Fruit fly (Drosophila melanogaster) whole organism, pupa: Measurements from ENCODE around the gene CG15473.
A peak's percentile ranks its signal among the peaks of the same experiment; 100 is the strongest.

Experiments
- CG10348 ChIP-seq: fragments of 200-800 bp; sonication (Bioruptor generic); IDR thresholded peaks from 2 replicates; pipeline ENCODE4 v1.3.6; 2022; ENCODE audit warnings: missing biosample characterization, missing genetic modification characterization
- CG12605 ChIP-seq: fragments of 200-800 bp; sonication (Bioruptor generic); IDR thresholded peaks from 2 replicates; pipeline ENCODE4 v1.3.6; 2022; ENCODE audit warnings: missing biosample characterization, missing genetic modification characterization
- CG13204 ChIP-seq: fragments of 200-800 bp; sonication (Bioruptor generic); optimal IDR thresholded peaks from 2 replicates; lab custom pipeline; 2018; ENCODE audit warnings: missing biosample characterization, mild to moderate bottlenecking, missing genetic modification characterization, moderate library complexity
- CG14655 ChIP-seq: fragments of 200-800 bp; sonication (Bioruptor generic); optimal IDR thresholded peaks from 3 replicates; lab custom pipeline; 2017; ENCODE audit warnings: mild to moderate bottlenecking, missing biosample characterization, missing genetic modification reagents, missing genetic modification characterization
- CG15710 ChIP-seq: fragments of 200-800 bp; sonication (Bioruptor generic); optimal IDR thresholded peaks from 2 replicates; lab custom pipeline; 2018; ENCODE audit warnings: missing biosample characterization, mild to moderate bottlenecking, missing genetic modification characterization, moderate library complexity
- CG17806 ChIP-seq: fragments of 200-800 bp; sonication (Bioruptor generic); optimal IDR thresholded peaks from 2 replicates; lab custom pipeline; 2018; ENCODE audit warnings: missing biosample characterization, mild to moderate bottlenecking, missing genetic modification characterization, moderate library complexity
- CG32121 ChIP-seq: fragments of 200-800 bp; sonication (Bioruptor generic); IDR thresholded peaks from 2 replicates; pipeline ENCODE4 v1.3.6; 2022; ENCODE audit warnings: missing biosample characterization, missing genetic modification characterization
- CG34367 ChIP-seq: fragments of 200-800 bp; sonication (Bioruptor generic); optimal IDR thresholded peaks from 2 replicates; lab custom pipeline; 2018; ENCODE audit warnings: missing biosample characterization, mild to moderate bottlenecking, missing genetic modification characterization
- CG4496 ChIP-seq: fragments of 200-800 bp; sonication (Bioruptor generic); IDR thresholded peaks from 3 replicates; pipeline ENCODE4 v1.3.6; 2022; ENCODE audit warnings: missing biosample characterization, missing genetic modification characterization
- CG8159 ChIP-seq: fragments of 200-800 bp; sonication (Bioruptor generic); optimal IDR thresholded peaks from 3 replicates; lab custom pipeline; 2018; ENCODE audit warnings: missing biosample characterization, mild to moderate bottlenecking, missing genetic modification characterization, moderate library complexity
- CG8301 ChIP-seq: fragments of 200-800 bp; sonication (Bioruptor generic); optimal IDR thresholded peaks from 2 replicates; lab custom pipeline; 2018; ENCODE audit warnings: missing biosample characterization, mild to moderate bottlenecking, missing genetic modification characterization
- CG9948 ChIP-seq: fragments of 200-800 bp; sonication (Bioruptor generic); optimal IDR thresholded peaks from 2 replicates; lab custom pipeline; 2018; ENCODE audit warnings: missing biosample characterization, mild to moderate bottlenecking, missing genetic modification characterization, moderate library complexity
- D1 ChIP-seq: fragments of 200-800 bp; sonication (Bioruptor generic); optimal IDR thresholded peaks from 2 replicates; lab custom pipeline; 2018; ENCODE audit warnings: missing biosample characterization, mild to moderate bottlenecking, missing genetic modification characterization, moderate library complexity
- EcR ChIP-seq: fragments of 200-800 bp; sonication (Bioruptor generic); optimal IDR thresholded peaks from 3 replicates; lab custom pipeline; 2019; ENCODE audit warnings: missing biosample characterization, missing genetic modification characterization, mild to moderate bottlenecking, moderate library complexity, missing genetic modification reagents
- Ets98B ChIP-seq: fragments of 200-800 bp; sonication (Bioruptor generic); IDR thresholded peaks from 2 replicates; pipeline ENCODE4 v1.3.6; 2022; ENCODE audit warnings: missing biosample characterization, missing genetic modification characterization
- Pif1A ChIP-seq: fragments of 200-800 bp; sonication (Bioruptor generic); optimal IDR thresholded peaks from 3 replicates; lab custom pipeline; 2016; ENCODE audit warnings: missing biosample characterization, missing genetic modification characterization
- Pif1B ChIP-seq: fragments of 200-800 bp; sonication (Bioruptor generic); optimal IDR thresholded peaks from 3 replicates; lab custom pipeline; 2016; ENCODE audit warnings: missing biosample characterization, missing genetic modification characterization
- Snoo ChIP-seq: fragments of 200-800 bp; sonication (Bioruptor generic); optimal IDR thresholded peaks from 3 replicates; lab custom pipeline; 2017; ENCODE audit warnings: missing biosample characterization, mild to moderate bottlenecking, missing genetic modification characterization, inconsistent platforms
- fd96Ca ChIP-seq: fragments of 200-800 bp; sonication (Bioruptor generic); IDR thresholded peaks from 3 replicates; pipeline ENCODE4 v1.3.6; 2022; ENCODE audit warnings: missing biosample characterization, missing genetic modification characterization
- gl ChIP-seq: fragments of 200-800 bp; sonication (Bioruptor generic); optimal IDR thresholded peaks from 2 replicates; lab custom pipeline; 2018; ENCODE audit warnings: missing biosample characterization, mild to moderate bottlenecking, missing genetic modification characterization
- rn ChIP-seq: fragments of 200-800 bp; sonication (Bioruptor generic); IDR thresholded peaks from 2 replicates; pipeline ENCODE4 v1.3.6; 2022; ENCODE audit warnings: missing biosample characterization, missing genetic modification characterization

CG15473 gene

dm6 chrX:4615684-4616292 is 38.5 kb downstream of the CG15473 start:
- TF ChIP-seq Pif1A (GFP tag; lab: Kevin White, UChicago), result peak; percentile 1
- no peak for TF ChIP-seq CG10348 (GFP tag; lab: Robert Waterston, UW)
- TF ChIP-seq CG4496 (GFP tag; lab: Robert Waterston, UW), result peak; percentile 65; the same call in 2 of the 3 replicates
- TF ChIP-seq Snoo, result peak; percentile 44
- TF ChIP-seq CG15710 (tag; lab: Kevin White, UChicago), result no peak
- no peak for TF ChIP-seq CG13204 (GFP tag; lab: Kevin White, UChicago)
- TF ChIP-seq EcR (GFP tag; lab: Kevin White, UChicago), result peak; percentile 42
- TF ChIP-seq CG17806, result peak; percentile 0
- no peak for TF ChIP-seq CG32121 (GFP tag; lab: Robert Waterston, UW)

- peak; percentile 68; the same call in 2 of the 3 replicates for TF ChIP-seq CG4496 (GFP tag; lab: Robert Waterston, UW)
- no peak for TF ChIP-seq rn
- TF ChIP-seq fd96Ca (GFP tag; lab: Robert Waterston, UW), result 0 out of 3 replicates have a peak, but pooled peaks have one; percentile 30
- no peak for TF ChIP-seq Pif1A (GFP tag; lab: Kevin White, UChicago)
- no peak for TF ChIP-seq Pif1B (GFP tag; lab: Kevin White, UChicago)
- TF ChIP-seq CG8301 (tag; lab: Kevin White, UChicago), result no peak
- TF ChIP-seq Ets98B, result 0 out of 2 replicates have a peak, but pooled peaks have one; percentile 14
- no peak for TF ChIP-seq CG8159
- no peak for TF ChIP-seq D1
- TF ChIP-seq, all 21 proteins: peak for 3
Measured at dm6 chrX:4614945-4615344, 39.4 kb downstream of the CG15473 start.

dm6 chrX:4614325-4614724 is 40.0 kb downstream of the CG15473 start:
- peak; percentile 57; the same call in 1 of the 2 replicates for TF ChIP-seq CG32121 (GFP tag; lab: Robert Waterston, UW)
- peak; percentile 40; the same call in 2 of the 3 replicates for TF ChIP-seq fd96Ca (GFP tag; lab: Robert Waterston, UW)
- peak; percentile 41; the same call in 1 of the 3 replicates for TF ChIP-seq CG4496 (GFP tag; lab: Robert Waterston, UW)
- TF ChIP-seq rn, result no peak
- no peak for TF ChIP-seq CG9948 (tag; lab: Kevin White, UChicago)

dm6 chrX:4613613-4614012 is 40.7 kb downstream of the CG15473 start:
- TF ChIP-seq CG14655 (GFP tag; lab: Kevin White, UChicago), result no peak
- TF ChIP-seq CG15710 (tag; lab: Kevin White, UChicago), result no peak
- no peak for TF ChIP-seq CG10348 (GFP tag; lab: Robert Waterston, UW)
- TF ChIP-seq Snoo, result no peak

- TF ChIP-seq CG34367 (tag; lab: Kevin White, UChicago) (no peak), CG9948 (tag; lab: Kevin White, UChicago) (no peak), CG10348 (GFP tag; lab: Robert Waterston, UW) (no peak), CG12605 (no peak), Snoo (no peak), D1 (no peak), Pif1A (GFP tag; lab: Kevin White, UChicago) (no peak), fd96Ca (GFP tag; lab: Robert Waterston, UW) (no peak), Pif1B (GFP tag; lab: Kevin White, UChicago) (no peak)
Measured at dm6 chrX:4612454-4612853, 41.8 kb downstream of the CG15473 start.

- no peak for TF ChIP-seq CG12605
- TF ChIP-seq D1, result no peak
- TF ChIP-seq CG32121 (GFP tag; lab: Robert Waterston, UW), result no peak
- no peak for TF ChIP-seq rn
- no peak for TF ChIP-seq CG10348 (GFP tag; lab: Robert Waterston, UW)
- no peak for TF ChIP-seq CG34367 (tag; lab: Kevin White, UChicago)
- no peak for TF ChIP-seq CG8159
Measured at dm6 chrX:4610481-4610880, 43.8 kb downstream of the CG15473 start.

dm6 chrX:4609737-4610136 is 44.6 kb downstream of the CG15473 start:
- TF ChIP-seq CG10348 (GFP tag; lab: Robert Waterston, UW), result no peak
- TF ChIP-seq Pif1A (GFP tag; lab: Kevin White, UChicago), result no peak
- TF ChIP-seq rn, result no peak
- TF ChIP-seq CG4496 (GFP tag; lab: Robert Waterston, UW), result no peak
- TF ChIP-seq Snoo, result no peak
- no peak for TF ChIP-seq CG12605
- no peak for TF ChIP-seq EcR (GFP tag; lab: Kevin White, UChicago)
- no peak for TF ChIP-seq gl (tag; lab: Kevin White, UChicago)
- TF ChIP-seq CG13204 (GFP tag; lab: Kevin White, UChicago), result no peak
- TF ChIP-seq CG32121 (GFP tag; lab: Robert Waterston, UW), result no peak
- TF ChIP-seq CG15710 (tag; lab: Kevin White, UChicago), result no peak
- no peak for TF ChIP-seq CG34367 (tag; lab: Kevin White, UChicago)
- no peak for TF ChIP-seq D1
- TF ChIP-seq CG8159, result no peak
- TF ChIP-seq CG14655 (GFP tag; lab: Kevin White, UChicago), result no peak
- no peak for TF ChIP-seq Pif1B (GFP tag; lab: Kevin White, UChicago)
- TF ChIP-seq Ets98B, result no peak
- TF ChIP-seq, all 21 proteins: peak for 0
